Worm (Caenorhabditis elegans): ENCODE results near the gene W05H9.2.

Gene W05H9.2

ce11 chrX:6252752-6253151 lies 14.1 kb upstream of the W05H9.2 start:
- no peak for TF ChIP-seq C38D4.7 (GFP tag; optimal IDR thresholded peaks at IDR 0.05)
- no peak for TF ChIP-seq tbx-2 (tag; optimal IDR thresholded peaks at IDR 0.05)
- no peak for TF ChIP-seq unc-86 (tag; optimal IDR thresholded peaks at IDR 0.05)
- TF ChIP-seq mec-3 (tag; optimal IDR thresholded peaks at IDR 0.05; ENCODE audit: borderline replicate concordance) = no peak
- no peak for TF ChIP-seq fkh-10 (GFP tag; optimal IDR thresholded peaks at IDR 0.05)
- TF ChIP-seq elt-2 (tag; optimal IDR thresholded peaks at IDR 0.05) = no peak
- TF ChIP-seq odd-2 (tag; optimal IDR thresholded peaks at IDR 0.05) = no peak
- no peak for TF ChIP-seq unc-42 (tag; optimal IDR thresholded peaks at IDR 0.05)
- no peak for TF ChIP-seq sox-2 (GFP tag; IDR thresholded peaks at IDR 0.05)
- no peak for TF ChIP-seq hlh-8 (tag; optimal IDR thresholded peaks at IDR 0.05)
- TF ChIP-seq syd-9 (tag; optimal IDR thresholded peaks at IDR 0.05) = no peak
- no peak for TF ChIP-seq nfya-1 (tag; optimal IDR thresholded peaks at IDR 0.05)
- TF ChIP-seq nhr-232 (tag; optimal IDR thresholded peaks at IDR 0.05) = no peak
- TF ChIP-seq T23F11.4 (GFP tag; optimal IDR thresholded peaks at IDR 0.05) = no peak
- no peak for TF ChIP-seq ets-4 (tag; optimal IDR thresholded peaks at IDR 0.05)
- TF ChIP-seq pha-2 (tag; optimal IDR thresholded peaks at IDR 0.05) = no peak

- no peak for TF ChIP-seq ceh-30 (tag; optimal IDR thresholded peaks at IDR 0.05)
- no peak for TF ChIP-seq elt-2 (tag; optimal IDR thresholded peaks at IDR 0.05)
- TF ChIP-seq npax-4 (tag; optimal IDR thresholded peaks at IDR 0.05) = no peak
- no peak for TF ChIP-seq ceh-19 (GFP tag; optimal IDR thresholded peaks at IDR 0.05)
- TF ChIP-seq ceh-48 (tag; optimal IDR thresholded peaks at IDR 0.05) = no peak
Observed at ce11 chrX:6253160-6253559, 13.7 kb upstream of the W05H9.2 start.

- TF ChIP-seq unc-86 (tag; optimal IDR thresholded peaks at IDR 0.05) (no peak), ets-4 (tag; optimal IDR thresholded peaks at IDR 0.05) (no peak), sdc-2 (tag; optimal IDR thresholded peaks at IDR 0.05) (no peak), pag-3 (tag; optimal IDR thresholded peaks at IDR 0.05; ENCODE audit: borderline replicate concordance) (no peak), fkh-6 (tag; optimal IDR thresholded peaks at IDR 0.05) (no peak), ama-1 (optimal IDR thresholded peaks at IDR 0.05) (no peak), pha-4 (tag; optimal IDR thresholded peaks at IDR 0.05) (no peak), nhr-232 (tag; optimal IDR thresholded peaks at IDR 0.05) (no peak), unc-55 (GFP tag; optimal IDR thresholded peaks at IDR 0.05) (no peak)
Observed at ce11 chrX:6253566-6253898, 13.3 kb upstream of the W05H9.2 start.

DNA sequence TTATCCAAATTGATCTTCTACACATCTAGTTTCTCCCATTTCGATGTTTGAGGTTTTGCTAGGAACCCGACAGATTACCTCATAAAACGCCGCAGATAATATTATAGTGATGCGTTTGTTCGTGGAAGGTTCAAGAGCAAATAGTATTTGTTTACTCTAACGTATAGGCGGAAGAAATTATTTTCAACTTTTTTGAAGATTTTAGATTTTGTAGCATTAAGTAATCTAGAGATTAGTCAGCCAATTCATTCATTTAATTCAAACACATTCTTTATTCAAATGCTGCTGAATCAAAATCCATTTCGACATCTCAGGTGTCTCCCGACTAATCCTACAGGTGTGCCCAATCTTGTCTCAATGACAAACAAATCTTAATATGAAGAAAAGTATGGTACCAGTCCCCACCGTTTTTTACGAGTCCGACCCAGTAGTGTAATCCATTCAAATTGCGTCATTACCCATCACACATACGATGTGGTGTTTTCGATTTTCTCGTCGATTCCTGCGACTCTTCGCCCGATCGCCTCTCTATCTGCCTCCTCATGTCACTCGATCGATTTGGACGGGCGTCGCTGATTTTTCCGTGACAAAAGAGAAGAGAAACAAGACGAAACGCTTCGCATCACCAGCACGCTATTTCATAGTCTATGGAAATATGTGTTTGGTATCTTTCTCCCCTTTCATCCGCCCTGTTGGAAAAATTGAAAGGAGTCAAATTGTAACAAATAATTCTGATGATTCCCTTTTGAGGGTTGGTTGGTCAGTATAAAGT lies 12.8 kb upstream of the W05H9.2 start:
- no peak for TF ChIP-seq elt-4 (tag; optimal IDR thresholded peaks at IDR 0.05)
- no peak for TF ChIP-seq lin-11 (tag; optimal IDR thresholded peaks at IDR 0.05)
- no peak for TF ChIP-seq Y22D7AL.16 (tag; optimal IDR thresholded peaks at IDR 0.05)
- no peak for TF ChIP-seq ttx-3 (tag; optimal IDR thresholded peaks at IDR 0.05)
- no peak for TF ChIP-seq eyg-1 (tag; optimal IDR thresholded peaks at IDR 0.05)
- TF ChIP-seq hlh-6 (tag; optimal IDR thresholded peaks at IDR 0.05) = no peak
- TF ChIP-seq ceh-45 (GFP tag; IDR thresholded peaks at IDR 0.05) = no peak
- no peak for TF ChIP-seq npax-4 (tag; optimal IDR thresholded peaks at IDR 0.05)
- TF ChIP-seq tbx-7 (tag; optimal IDR thresholded peaks at IDR 0.05) = no peak
- TF ChIP-seq nhr-232 (tag; optimal IDR thresholded peaks at IDR 0.05) = no peak
- no peak for TF ChIP-seq ceh-24 (tag; optimal IDR thresholded peaks at IDR 0.05)
- peak; percentile 48 for TF ChIP-seq ceh-18 (tag; optimal IDR thresholded peaks at IDR 0.05)
- TF ChIP-seq pax-1 (tag; optimal IDR thresholded peaks at IDR 0.05) = no peak
- TF ChIP-seq pqm-1 (tag; optimal IDR thresholded peaks at IDR 0.05) = no peak
- TF ChIP-seq nfya-1 (tag; optimal IDR thresholded peaks at IDR 0.05) = peak; percentile 53
- no peak for TF ChIP-seq pat-9 (tag; optimal IDR thresholded peaks at IDR 0.05)
- peak; percentile 23 for TF ChIP-seq hlh-30 (tag; optimal IDR thresholded peaks at IDR 0.05; ENCODE audit: insufficient read depth)
- TF ChIP-seq unc-42 (tag; optimal IDR thresholded peaks at IDR 0.05) = no peak
- peak; percentile 17 for TF ChIP-seq C08G9.2 (tag; optimal IDR thresholded peaks at IDR 0.05)
- no peak for TF ChIP-seq nhr-11 (tag; optimal IDR thresholded peaks at IDR 0.05)
- TF ChIP-seq unc-86 (tag; optimal IDR thresholded peaks at IDR 0.05) = no peak
- no peak for TF ChIP-seq fax-1 (tag; optimal IDR thresholded peaks at IDR 0.05)
- no peak for TF ChIP-seq lim-6 (tag; optimal IDR thresholded peaks at IDR 0.05)
- no peak for TF ChIP-seq zip-5 (tag; optimal IDR thresholded peaks at IDR 0.05)
- no peak for TF ChIP-seq ceh-2 (tag; optimal IDR thresholded peaks at IDR 0.05)
- TF ChIP-seq ref-2 (tag; optimal IDR thresholded peaks at IDR 0.05) = peak; percentile 64
- no peak for TF ChIP-seq hlh-13 (GFP tag; optimal IDR thresholded peaks at IDR 0.05)
- no peak for TF ChIP-seq T23F11.4 (GFP tag; optimal IDR thresholded peaks at IDR 0.05)

All from whole organism, late embryonic.